Worm (Caenorhabditis elegans): Measurements from ENCODE around the gene F10G2.4.

F10G2.4 gene

DNA sequence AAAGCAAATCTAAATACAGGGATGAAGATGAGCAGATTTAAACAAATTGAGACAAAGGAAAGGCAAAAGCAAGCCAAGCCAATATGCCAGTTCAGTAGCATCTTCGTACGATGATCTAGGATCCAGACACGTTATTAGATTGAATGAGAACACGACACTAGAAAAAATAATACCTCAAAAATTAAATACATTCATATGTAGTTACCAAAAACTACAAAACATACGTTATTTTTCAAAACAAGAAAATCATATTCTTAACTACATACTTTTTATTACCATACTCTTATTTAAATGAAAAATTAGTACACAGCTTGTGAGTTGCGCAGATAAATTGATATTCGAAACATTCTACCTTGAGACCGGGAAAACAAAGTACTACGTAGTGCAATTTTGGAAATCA is 13.8 kb upstream of the F10G2.4 start, which contains the start of gene srx-6:
TSS of gene srx-6 (minus strand) at position 101 of the 400 bp plus-strand sequence.
- no peak for TF ChIP-seq bed-2 (GFP tag; IDR thresholded peaks at IDR 0.05)
- no peak for TF ChIP-seq egrh-3 (GFP tag; IDR thresholded peaks at IDR 0.05)
- TF ChIP-seq ztf-18 (tag; optimal IDR thresholded peaks at IDR 0.05) = no peak
- TF ChIP-seq hmg-20 (GFP tag; IDR thresholded peaks at IDR 0.05) = no peak

DNA sequence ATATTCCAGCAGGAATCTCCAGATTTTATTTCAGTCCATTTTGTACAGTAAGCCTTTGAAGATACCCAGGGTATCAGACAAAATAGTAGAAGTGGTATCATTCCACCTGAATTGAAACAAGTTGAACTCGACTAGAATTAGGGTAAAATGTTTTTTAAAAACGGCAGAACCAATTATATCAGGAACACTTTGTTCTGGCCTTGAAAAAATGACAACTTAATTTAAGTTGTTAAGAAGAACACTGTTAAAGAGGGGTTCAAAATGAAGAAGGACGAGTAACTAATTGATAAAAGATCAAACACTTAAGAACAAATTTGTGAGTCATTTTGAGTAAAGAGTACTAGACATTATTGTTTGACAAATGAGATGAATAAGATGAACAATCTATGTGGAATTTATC is 6.1 kb upstream of the F10G2.4 start, which contains the start of gene lmd-4:
TSS of gene lmd-4 (minus strand) at position 101 of the 400 bp plus-strand sequence.
- TF ChIP-seq B0261.1 (tag; optimal IDR thresholded peaks at IDR 0.05) (no peak), lsy-27 (tag; optimal IDR thresholded peaks at IDR 0.05; ENCODE audit: borderline replicate concordance, insufficient read depth) (no peak), let-526 (GFP tag; IDR thresholded peaks at IDR 0.05) (no peak), ceh-100 (GFP tag; IDR thresholded peaks at IDR 0.05) (no peak), nfya-1 (tag; optimal IDR thresholded peaks at IDR 0.05; ENCODE audit: borderline replicate concordance, insufficient read depth) (no peak), ztf-25 (GFP tag; IDR thresholded peaks at IDR 0.05) (no peak), F49E8.2 (tag; optimal IDR thresholded peaks at IDR 0.05; ENCODE audit: insufficient read depth) (no peak), Y95B8A.8 (GFP tag; IDR thresholded peaks at IDR 0.05) (no peak), sea-2 (GFP tag; IDR thresholded peaks at IDR 0.05) (no peak), K11D2.4 (GFP tag; IDR thresholded peaks at IDR 0.05) (no peak), F10E7.11 (tag; optimal IDR thresholded peaks at IDR 0.05) (no peak), lir-1 (GFP tag; conservative IDR thresholded peaks at IDR 0.05) (no peak), gei-17 (GFP tag; optimal IDR thresholded peaks at IDR 0.05) (no peak), efl-1 (GFP tag; optimal IDR thresholded peaks at IDR 0.05) (no peak)

ce11 chrV:7321915-7322314 is 5.1 kb upstream of the F10G2.4 start, which contains the start of gene F10G2.10:
Gene F10G2.10, plus strand, starts transcription at chrV:7322215.
- TF ChIP-seq dox-1 (GFP tag; IDR thresholded peaks at IDR 0.05) (no peak), somi-1 (GFP tag; optimal IDR thresholded peaks at IDR 0.05) (no peak), lin-26 (GFP tag; IDR thresholded peaks at IDR 0.05) (no peak), fkh-3 (tag; optimal IDR thresholded peaks at IDR 0.05) (no peak), zfh-2 (GFP tag; conservative IDR thresholded peaks at IDR 0.05) (no peak), egrh-3 (GFP tag; IDR thresholded peaks at IDR 0.05) (no peak), mcd-1 (GFP tag; IDR thresholded peaks at IDR 0.05) (no peak), madf-10 (tag; optimal IDR thresholded peaks at IDR 0.05) (no peak), F57C9.4 (tag; optimal IDR thresholded peaks at IDR 0.05) (no peak), snpc-3.4 (tag; optimal IDR thresholded peaks at IDR 0.05) (no peak), F10E7.11 (tag; optimal IDR thresholded peaks at IDR 0.05) (no peak), athp-1 (tag; optimal IDR thresholded peaks at IDR 0.05) (no peak), ets-4 (GFP tag; optimal IDR thresholded peaks at IDR 0.05) (no peak), K11D2.4 (GFP tag; IDR thresholded peaks at IDR 0.05) (no peak), B0336.3 (GFP tag; IDR thresholded peaks at IDR 0.05) (no peak), F57A8.1 (GFP tag; optimal IDR thresholded peaks at IDR 0.05) (no peak)

- TF ChIP-seq rec-8 (tag; optimal IDR thresholded peaks at IDR 0.05) = no peak
- TF ChIP-seq bed-1 (GFP tag; IDR thresholded peaks at IDR 0.05) = no peak
- no peak for TF ChIP-seq let-526 (GFP tag; IDR thresholded peaks at IDR 0.05)
- no peak for TF ChIP-seq zim-3 (tag; optimal IDR thresholded peaks at IDR 0.05)
- no peak for TF ChIP-seq tbp1 (GFP tag; optimal IDR thresholded peaks at IDR 0.05)
- TF ChIP-seq nhr-80 (tag; optimal IDR thresholded peaks at IDR 0.05) = no peak
- no peak for TF ChIP-seq F33H1.4 (GFP tag; IDR thresholded peaks at IDR 0.05)
- no peak for TF ChIP-seq athp-1 (tag; optimal IDR thresholded peaks at IDR 0.05)
- no peak for TF ChIP-seq F37B4.10 (GFP tag; IDR thresholded peaks at IDR 0.05)
- no peak for TF ChIP-seq lin-26 (GFP tag; IDR thresholded peaks at IDR 0.05)
- no peak for TF ChIP-seq pha-4 (tag; optimal IDR thresholded peaks at IDR 0.05)
- TF ChIP-seq lin-54 (GFP tag; optimal IDR thresholded peaks at IDR 0.05) = no peak
- TF ChIP-seq C06A6.2 (GFP tag; conservative IDR thresholded peaks at IDR 0.05) = no peak
- TF ChIP-seq fkh-3 (tag; optimal IDR thresholded peaks at IDR 0.05) = no peak
- no peak for TF ChIP-seq cebp-1 (GFP tag; IDR thresholded peaks at IDR 0.05)
- TF ChIP-seq cebp-1 (tag; optimal IDR thresholded peaks at IDR 0.05) = no peak
- TF ChIP-seq nfyb-1 (GFP tag; IDR thresholded peaks at IDR 0.05) = no peak
- no peak for TF ChIP-seq F55B11.4 (tag; optimal IDR thresholded peaks at IDR 0.05; ENCODE audit: borderline replicate concordance, insufficient read depth)
Measured at ce11 chrV:7325285-7325684, 1.7 kb upstream of the F10G2.4 start, which contains the start of gene srx-92. Gene srx-92, minus strand, starts transcription at chrV:7325385.
